Worm (Caenorhabditis elegans) whole organism, L4 larva: ENCODE measurements around the gene wrt-5.

Source experiments
- egl-27 ChIP-seq: sonication (generic microtip); optimal IDR thresholded peaks from 3 replicates; lab custom pipeline; 2017; ENCODE audit warnings: missing biosample characterization, missing genetic modification reagents, missing genetic modification characterization
- madf-9 ChIP-seq: fragments of 200-800 bp; sonication (Bioruptor generic); conservative IDR thresholded peaks from 2 replicates; pipeline ENCODE4 v1.3.6; 2022; ENCODE audit warnings: missing genetic modification reagents, missing genetic modification characterization, missing compliant biosample characterization
- nhr-11 ChIP-seq: fragments of 150-350 bp; optimal IDR thresholded peaks from 2 replicates; lab custom pipeline; 2014; ENCODE audit warnings: missing biosample characterization, missing genetic modification characterization
- pha-4 ChIP-seq, 2 experiments: fragments of 150-350 bp in 1 of 2; fragments of 200-800 bp in 1 of 2; sonication (Bioruptor generic) in 1 of 2; IDR thresholded peaks in 1 of 2; optimal IDR thresholded peaks in 1 of 2; 2 replicates each; pipeline versions ENCODE4 v1.3.6 to Lab custom; 2014 to 2022; ENCODE audit warnings: missing genetic modification characterization in 2 of 2, missing genetic modification reagents in 2 of 2, missing biosample characterization in 1 of 2, missing compliant biosample characterization in 1 of 2
- pqm-1 ChIP-seq: sonication (generic microtip); optimal IDR thresholded peaks from 2 replicates; lab custom pipeline; 2017; ENCODE audit warnings: missing biosample characterization, missing genetic modification characterization
- snpc-4 ChIP-seq: fragments of 150-350 bp; optimal IDR thresholded peaks from 2 replicates; lab custom pipeline; 2014; ENCODE audit warnings: missing biosample characterization, missing genetic modification characterization
- unc-62 ChIP-seq, 3 experiments: fragments of 150-350 bp in 1 of 3; sonication (generic microtip); optimal IDR thresholded peaks in 2 of 3; peaks in 1 of 3; 1 replicate in 1 of 3; 2 replicates in 2 of 3; lab custom pipeline; 2014 to 2017; ENCODE audit warnings: missing biosample characterization in 3 of 3, missing genetic modification characterization in 3 of 3, missing genetic modification reagents in 3 of 3, missing genotype in 1 of 3
- zag-1 ChIP-seq: fragments of 150-350 bp; optimal IDR thresholded peaks from 2 replicates; lab custom pipeline; 2014; ENCODE audit warnings: missing biosample characterization, missing genetic modification characterization
- ztf-11 ChIP-seq: fragments of 150-350 bp; optimal IDR thresholded peaks from 2 replicates; lab custom pipeline; 2014; ENCODE audit warnings: missing biosample characterization, missing genetic modification characterization

- TF ChIP-seq pqm-1 (tag; lab: Kevin White, UChicago) (no peak), zag-1 (no peak), madf-9 (no peak), ztf-11 (no peak), unc-62 (GFP tag; optimal IDR thresholded peaks at IDR 0.05 in 1 of 2; lab: Kevin White, UChicago) (no peak), unc-62 (tag; optimal IDR thresholded peaks at IDR 0.05; lab: Kevin White, UChicago) (no peak), pha-4 (GFP tag; IDR thresholded peaks at IDR 0.05; lab: Robert Waterston, UW) (no peak), pha-4 (tag; optimal IDR thresholded peaks at IDR 0.05; lab: Kevin White, UChicago) (no peak), snpc-4 (no peak), nhr-11 (tag; lab: Kevin White, UChicago) (no peak), egl-27 (no peak)
Observed at ce11 chrIV:4084109-4084508, 32.7 kb upstream of the wrt-5 start, which contains the start of gene C35B1.5.
